Worm (Caenorhabditis elegans): ENCODE results near the gene Y48B6A.13.
A peak's percentile ranks its signal among the peaks of the same experiment; 100 is the strongest.

The Y48B6A.13 gene

DNA sequence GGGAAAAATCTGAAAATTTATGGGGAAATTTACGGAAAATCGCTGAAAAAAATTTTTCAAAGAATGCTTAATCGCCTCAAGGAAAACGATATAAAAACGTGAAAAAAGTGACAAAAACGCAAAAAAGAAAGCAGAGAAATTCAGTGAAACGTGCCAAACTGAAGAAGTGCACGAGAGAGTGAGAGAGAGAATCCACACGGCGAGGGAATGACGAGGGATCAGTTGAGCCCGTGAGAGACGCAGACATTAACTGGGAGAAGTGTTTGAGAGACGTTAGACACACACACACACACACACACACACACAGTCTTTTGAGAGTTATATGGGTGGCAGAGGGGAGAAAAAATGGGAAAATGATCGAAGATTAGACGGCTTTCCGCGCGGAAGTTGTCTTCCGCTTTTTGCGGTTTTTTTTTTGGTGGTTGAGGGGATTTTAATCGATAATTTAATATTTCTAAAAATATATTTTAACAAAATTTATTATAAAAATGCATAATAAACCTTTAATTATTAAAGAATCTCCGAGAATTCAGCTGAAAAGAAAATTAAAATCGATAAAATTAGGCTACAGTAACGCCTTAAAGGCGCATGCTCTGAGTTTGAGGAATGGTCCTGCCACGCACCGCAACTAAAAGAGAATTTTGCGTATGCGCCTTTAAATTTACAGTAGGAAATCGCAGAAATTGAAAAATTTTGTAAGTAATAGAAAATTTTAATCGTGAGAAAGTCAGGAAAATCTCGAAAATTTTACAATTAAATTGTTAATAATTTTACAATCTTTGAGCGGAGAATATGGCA, 18.6 kb upstream of the Y48B6A.13 start (continued):
- TF ChIP-seq skn-1 (tag; optimal IDR thresholded peaks at IDR 0.05) (no peak), lim-7 (GFP tag; IDR thresholded peaks at IDR 0.05) (no peak), tra-1 (GFP tag; IDR thresholded peaks at IDR 0.05) (0 out of 2 replicates have a peak, but pooled peaks have one; percentile 15), zfp-2 (tag; optimal IDR thresholded peaks at IDR 0.05) (no peak), snpc-1.2 (GFP tag; IDR thresholded peaks at IDR 0.05) (peak; percentile 69; the same call in 1 of the 2 replicates), vab-7 (GFP tag; IDR thresholded peaks at IDR 0.05) (peak; percentile 24; the same call in 1 of the 2 replicates), ces-1 (GFP tag; optimal IDR thresholded peaks at IDR 0.05) (no peak), nhr-48 (tag; optimal IDR thresholded peaks at IDR 0.05) (peak; percentile 11), mep-1 (tag; optimal IDR thresholded peaks at IDR 0.05) (peak; percentile 60), ceh-32 (tag; optimal IDR thresholded peaks at IDR 0.05; ENCODE audit: poor library complexity) (no peak), ZK546.5 (tag; optimal IDR thresholded peaks at IDR 0.05) (no peak), F26F4.8 (GFP tag; conservative IDR thresholded peaks at IDR 0.05) (no peak), pqm-1 (tag; optimal IDR thresholded peaks at IDR 0.05) (no peak), hmg-1.1 (GFP tag; IDR thresholded peaks at IDR 0.05) (peak; percentile 97), lin-15B (tag; optimal IDR thresholded peaks at IDR 0.05) (no peak), spr-3 (GFP tag; optimal IDR thresholded peaks at IDR 0.05) (no peak), mes-2 (tag; optimal IDR thresholded peaks at IDR 0.05; ENCODE audit: poor library complexity, severe bottlenecking) (peak; percentile 60), fkh-10 (GFP tag; optimal IDR thresholded peaks at IDR 0.05) (no peak), unc-62 (GFP tag; optimal IDR thresholded peaks at IDR 0.05 in 1 of 2) (peak in 1 of 2 experiments; percentile 87), unc-62 (tag; optimal IDR thresholded peaks at IDR 0.05) (no peak), duxl-1 (tag; optimal IDR thresholded peaks at IDR 0.05; ENCODE audit: poor library complexity) (no peak), set-16 (GFP tag; IDR thresholded peaks at IDR 0.05) (no peak), zip-11 (GFP tag; IDR thresholded peaks at IDR 0.05) (no peak), Y75B8A.6 (GFP tag; IDR thresholded peaks at IDR 0.05) (0 out of 2 replicates have a peak, but pooled peaks have one; percentile 35), daf-8 (GFP tag; IDR thresholded peaks at IDR 0.05) (no peak), lin-38 (GFP tag; IDR thresholded peaks at IDR 0.05) (peak; percentile 57), daf-16 (GFP tag; optimal IDR thresholded peaks at IDR 0.05) (no peak), daf-16 (tag; optimal IDR thresholded peaks at IDR 0.05) (peak; percentile 17), attf-4 (tag; optimal IDR thresholded peaks at IDR 0.05) (no peak), fos-1 (tag; optimal IDR thresholded peaks at IDR 0.05) (no peak), aly-2 (tag; optimal IDR thresholded peaks at IDR 0.05) (no peak), nhr-76 (tag; optimal IDR thresholded peaks at IDR 0.05) (no peak), Y48G9A.11 (GFP tag; IDR thresholded peaks at IDR 0.05) (0 out of 2 replicates have a peak, but pooled peaks have one; percentile 41), nhr-102 (tag; optimal IDR thresholded peaks at IDR 0.05) (no peak), F10B5.3 (tag; optimal IDR thresholded peaks at IDR 0.05) (no peak), hlh-30 (tag; optimal IDR thresholded peaks at IDR 0.05; ENCODE audit: insufficient read depth) (peak; percentile 87), ctbp-1 (GFP tag; IDR thresholded peaks at IDR 0.05) (0 out of 2 replicates have a peak, but pooled peaks have one; percentile 7), jun-1 (tag; optimal IDR thresholded peaks at IDR 0.05) (no peak), dpl-1 (GFP tag; optimal IDR thresholded peaks at IDR 0.05) (peak; percentile 60), aha-1 (tag) (peak; percentile 100), nhr-42 (GFP tag; IDR thresholded peaks at IDR 0.05) (no peak), nhr-77 (tag; optimal IDR thresholded peaks at IDR 0.05) (peak; percentile 74), F49E8.2 (tag; optimal IDR thresholded peaks at IDR 0.05; ENCODE audit: borderline replicate concordance) (peak; percentile 93), mdt-29 (GFP tag; IDR thresholded peaks at IDR 0.05) (no peak), tag-97 (GFP tag; IDR thresholded peaks at IDR 0.05) (no peak), lin-1 (GFP tag; IDR thresholded peaks at IDR 0.05) (no peak), nhr-28 (tag; optimal IDR thresholded peaks at IDR 0.05) (peak; percentile 65), egl-27 (tag; optimal IDR thresholded peaks at IDR 0.05) (no peak), mxl-3 (GFP tag; optimal IDR thresholded peaks at IDR 0.05) (peak; percentile 72), lsy-2 (tag; optimal IDR thresholded peaks at IDR 0.05) (peak in 1 of 2 experiments; percentile 37), ceh-62 (tag; optimal IDR thresholded peaks at IDR 0.05) (no peak)

Measured in whole organism, L4 larva.